Worm (Caenorhabditis elegans) whole organism, early embryonic: ENCODE data around the gene F14F9.8.

Experiments used
- B0310.2 ChIP-seq: sonication (generic microtip); optimal IDR thresholded peaks from 2 replicates; lab custom pipeline; 2016; ENCODE audit warnings: mild to moderate bottlenecking, missing genetic modification characterization, missing compliant biosample characterization
- F13C5.2 ChIP-seq: sonication (generic microtip); optimal IDR thresholded peaks from 2 replicates; lab custom pipeline; 2017; ENCODE audit warnings: mild to moderate bottlenecking, missing genetic modification characterization, inconsistent platforms, missing compliant biosample characterization
- aly-1 ChIP-seq: sonication (generic microtip); optimal IDR thresholded peaks from 2 replicates; lab custom pipeline; 2016; ENCODE audit warnings: missing genetic modification characterization, missing compliant biosample characterization
- ama-1 ChIP-seq: fragments of 150-350 bp; optimal IDR thresholded peaks from 2 replicates; lab custom pipeline; 2014
- ceh-13 ChIP-seq: fragments of 200-800 bp; sonication (Bioruptor generic); optimal IDR thresholded peaks from 2 replicates; lab custom pipeline; 2018; ENCODE audit warnings: mild to moderate bottlenecking, missing genetic modification characterization, missing compliant biosample characterization
- ceh-36 ChIP-seq: sonication (generic microtip); optimal IDR thresholded peaks from 2 replicates; lab custom pipeline; 2016; ENCODE audit warnings: missing genetic modification characterization, inconsistent platforms, missing compliant biosample characterization
- ets-7 ChIP-seq: sonication (generic microtip); optimal IDR thresholded peaks from 2 replicates; lab custom pipeline; 2016; ENCODE audit warnings: missing genotype, missing genetic modification characterization, missing compliant biosample characterization
- flt-1 ChIP-seq: fragments of 200-800 bp; sonication (Bioruptor generic); IDR thresholded peaks from 2 replicates; pipeline ENCODE4 v1.3.6; 2022; ENCODE audit warnings: missing genetic modification characterization, missing compliant biosample characterization
- hmbx-1 ChIP-seq: sonication (generic microtip); optimal IDR thresholded peaks from 2 replicates; lab custom pipeline; 2016; ENCODE audit warnings: mild to moderate bottlenecking, missing genetic modification characterization, missing compliant biosample characterization
- hmg-4 ChIP-seq: fragments of 200-800 bp; sonication (Bioruptor generic); optimal IDR thresholded peaks from 2 replicates; lab custom pipeline; 2018; ENCODE audit warnings: mild to moderate bottlenecking, missing genetic modification characterization, missing compliant biosample characterization
- hnd-1 ChIP-seq: sonication (generic microtip); optimal IDR thresholded peaks from 2 replicates; lab custom pipeline; 2016; ENCODE audit warnings: missing genetic modification characterization, missing compliant biosample characterization
- pes-1 ChIP-seq: fragments of 200-800 bp; sonication (Bioruptor generic); IDR thresholded peaks from 2 replicates; pipeline ENCODE4 v1.3.6; 2022; ENCODE audit warnings: missing genetic modification reagents, missing genetic modification characterization, missing compliant biosample characterization
- scrt-1 ChIP-seq: fragments of 200-800 bp; sonication (Bioruptor generic); IDR thresholded peaks from 2 replicates; pipeline ENCODE4 v1.3.6; 2022; ENCODE audit warnings: missing genetic modification characterization, missing compliant biosample characterization
- sea-1 ChIP-seq: fragments of 200-800 bp; sonication (Bioruptor generic); conservative IDR thresholded peaks from 2 replicates; pipeline ENCODE4 v1.3.6; 2022; ENCODE audit warnings: missing genetic modification characterization, missing compliant biosample characterization
- tbx-11 ChIP-seq: fragments of 200-800 bp; sonication (Bioruptor generic); IDR thresholded peaks from 2 replicates; pipeline ENCODE4 v1.3.6; 2022; ENCODE audit warnings: missing genetic modification characterization, missing compliant biosample characterization
- tbx-37 ChIP-seq: fragments of 200-800 bp; sonication (Bioruptor generic); conservative IDR thresholded peaks from 2 replicates; pipeline ENCODE4 v1.3.6; 2022; ENCODE audit warnings: missing genetic modification reagents, missing genetic modification characterization, missing compliant biosample characterization
- tra-4 ChIP-seq: sonication (generic microtip); optimal IDR thresholded peaks from 2 replicates; lab custom pipeline; 2017; ENCODE audit warnings: missing genetic modification characterization, missing compliant biosample characterization

The F14F9.8 gene

DNA sequence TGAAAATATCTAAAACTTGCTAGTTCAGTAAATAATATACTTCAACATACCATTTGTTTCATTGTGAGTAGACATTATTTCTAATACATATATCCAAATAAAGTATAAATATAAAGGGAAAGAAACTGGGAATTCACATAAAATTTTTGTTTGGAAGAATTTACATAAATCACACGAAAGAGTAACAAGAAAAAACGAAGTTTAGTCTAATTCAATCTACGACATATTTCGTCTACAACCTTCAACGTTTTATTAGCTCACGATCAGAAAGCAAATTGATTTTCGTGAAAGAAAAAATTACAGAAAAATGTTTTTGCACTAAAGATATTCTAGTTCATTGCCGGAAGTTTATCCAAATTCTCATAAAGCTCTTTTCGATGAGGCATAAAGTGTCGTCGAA is 33.1 kb upstream of the F14F9.8 start, which contains the start of gene C04F5.2:
Gene C04F5.2, minus strand, starts transcription at position 101 of the 400 bp plus-strand sequence.
- no peak for TF ChIP-seq hmg-4
- TF ChIP-seq ets-7 (tag; lab: Kevin White, UChicago), result no peak
- TF ChIP-seq F13C5.2, result no peak
- TF ChIP-seq tbx-11 (GFP tag; lab: Robert Waterston, UW), result no peak
- no peak for TF ChIP-seq tra-4 (tag; lab: Kevin White, UChicago)
- TF ChIP-seq pes-1 (GFP tag; lab: Robert Waterston, UW), result no peak
- TF ChIP-seq hmbx-1 (tag; lab: Kevin White, UChicago), result no peak
- no peak for TF ChIP-seq ceh-36
- TF ChIP-seq hnd-1 (tag; lab: Kevin White, UChicago), result no peak
- no peak for TF ChIP-seq scrt-1
- TF ChIP-seq sea-1 (GFP tag; lab: Robert Waterston, UW), result no peak

DNA sequence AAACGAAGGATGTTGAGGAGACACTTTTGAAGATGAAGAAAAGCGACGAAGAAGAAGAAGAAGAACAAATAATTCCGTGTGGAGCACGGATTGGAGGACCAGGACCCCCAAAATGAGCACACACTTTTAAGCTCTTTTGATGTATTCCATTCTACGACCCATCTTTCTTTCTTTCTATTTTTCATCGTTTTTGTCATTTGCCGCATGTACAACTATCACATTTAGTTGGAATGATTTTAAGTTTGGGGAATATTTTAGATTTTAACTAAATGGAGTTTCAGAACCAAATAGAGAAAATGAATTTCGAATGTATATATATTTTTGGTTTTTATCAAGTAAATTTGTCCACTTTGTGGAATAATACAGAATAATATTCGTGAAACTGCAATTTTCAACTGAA is 31.2 kb upstream of the F14F9.8 start, which contains the start of gene unc-46:
Gene unc-46, minus strand, starts transcription at position 101 of the 400 bp plus-strand sequence.
- no peak for TF ChIP-seq tbx-11 (GFP tag; lab: Robert Waterston, UW)
- TF ChIP-seq tra-4 (tag; lab: Kevin White, UChicago), result no peak
- TF ChIP-seq ceh-13 (GFP tag; lab: Kevin White, UChicago), result no peak
- TF ChIP-seq F13C5.2, result no peak
- no peak for TF ChIP-seq flt-1
- no peak for TF ChIP-seq ets-7 (tag; lab: Kevin White, UChicago)
- no peak for TF ChIP-seq hnd-1 (tag; lab: Kevin White, UChicago)
- no peak for TF ChIP-seq hmbx-1 (tag; lab: Kevin White, UChicago)
- no peak for TF ChIP-seq pes-1 (GFP tag; lab: Robert Waterston, UW)
- TF ChIP-seq aly-1 (tag; lab: Kevin White, UChicago), result no peak
- no peak for TF ChIP-seq ceh-36
- no peak for TF ChIP-seq tbx-37 (GFP tag; lab: Robert Waterston, UW)
- TF ChIP-seq B0310.2, result no peak
- no peak for TF ChIP-seq ama-1 (lab: Kevin White, UChicago)
- TF ChIP-seq sea-1 (GFP tag; lab: Robert Waterston, UW), result no peak
- TF ChIP-seq hmg-4, result no peak

DNA sequence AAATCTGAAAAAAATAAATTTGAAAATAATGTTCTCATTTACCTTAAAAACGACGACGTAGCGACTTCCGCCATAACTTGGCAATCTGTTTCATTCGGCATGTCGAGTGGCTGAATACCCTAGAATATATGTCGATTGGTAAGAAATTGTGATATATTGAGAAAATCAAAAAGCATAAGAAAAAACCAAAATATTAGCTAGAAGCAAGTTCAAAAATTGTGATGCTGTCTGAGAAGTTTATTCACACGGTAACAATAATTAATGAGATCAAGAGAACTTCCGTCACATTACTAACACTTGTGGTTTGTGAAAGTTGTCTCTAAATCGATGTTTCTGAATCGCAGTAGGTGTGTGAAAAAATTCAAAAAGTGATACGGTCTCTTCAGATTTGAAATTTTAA is 28.1 kb upstream of the F14F9.8 start, which contains the start of gene srab-1:
Gene srab-1, minus strand, starts transcription at position 101 of the 400 bp plus-strand sequence.
- no peak for TF ChIP-seq aly-1 (tag; lab: Kevin White, UChicago)
- TF ChIP-seq tbx-37 (GFP tag; lab: Robert Waterston, UW), result no peak
- no peak for TF ChIP-seq flt-1
- TF ChIP-seq pes-1 (GFP tag; lab: Robert Waterston, UW), result no peak
- TF ChIP-seq tra-4 (tag; lab: Kevin White, UChicago), result no peak
- TF ChIP-seq hnd-1 (tag; lab: Kevin White, UChicago), result no peak
- no peak for TF ChIP-seq F13C5.2
- no peak for TF ChIP-seq sea-1 (GFP tag; lab: Robert Waterston, UW)
- no peak for TF ChIP-seq B0310.2
- TF ChIP-seq ets-7 (tag; lab: Kevin White, UChicago), result no peak
- TF ChIP-seq hmbx-1 (tag; lab: Kevin White, UChicago), result no peak
- TF ChIP-seq tbx-11 (GFP tag; lab: Robert Waterston, UW), result no peak

DNA sequence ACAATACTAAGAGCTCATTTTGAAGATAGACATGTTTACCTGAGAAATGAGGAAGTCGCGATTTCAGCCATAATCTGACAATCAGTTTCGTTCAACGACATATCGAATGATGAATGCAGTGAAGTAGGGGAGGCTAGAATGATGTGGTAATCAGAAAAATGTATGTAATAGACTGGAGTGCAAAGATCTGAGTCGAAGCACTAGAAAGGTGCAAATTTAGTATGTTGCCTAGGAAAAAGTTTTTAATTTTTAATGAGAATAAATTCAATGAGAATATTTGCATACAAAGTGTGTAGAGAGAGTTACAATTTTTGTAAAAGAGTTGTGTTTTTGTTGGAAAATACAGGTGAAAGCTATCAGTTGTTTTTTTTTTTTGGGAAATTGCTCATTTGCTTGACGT is 25.2 kb upstream of the F14F9.8 start, which contains the start of gene srab-2:
Gene srab-2, minus strand, starts transcription at position 101 of the 400 bp plus-strand sequence.
- no peak for TF ChIP-seq flt-1
- TF ChIP-seq scrt-1, result no peak
- TF ChIP-seq pes-1 (GFP tag; lab: Robert Waterston, UW), result no peak
- TF ChIP-seq ceh-36, result no peak
- TF ChIP-seq aly-1 (tag; lab: Kevin White, UChicago), result no peak
- no peak for TF ChIP-seq hnd-1 (tag; lab: Kevin White, UChicago)

DNA sequence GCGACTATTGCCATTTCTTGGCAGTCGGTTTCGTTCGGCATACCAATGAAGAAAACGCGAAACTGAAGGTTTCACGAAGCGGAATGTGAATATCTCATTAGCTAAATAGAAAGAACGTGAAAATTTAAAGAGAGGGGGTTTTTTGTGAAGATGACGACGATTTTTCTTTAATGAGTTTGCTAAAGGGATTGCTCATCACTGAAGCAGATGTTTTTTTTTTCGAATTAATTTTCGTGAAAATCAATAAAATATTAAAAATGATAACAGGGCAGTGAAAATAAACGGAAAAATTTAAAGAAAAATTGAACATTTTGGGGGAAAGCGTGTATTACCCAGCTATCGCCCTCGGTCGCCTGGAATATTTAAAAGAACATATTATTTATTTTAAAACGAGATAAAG is 22.3 kb upstream of the F14F9.8 start, which contains the start of gene srab-3:
Gene srab-3, minus strand, starts transcription at position 101 of the 400 bp plus-strand sequence.
- TF ChIP-seq aly-1 (tag; lab: Kevin White, UChicago), result no peak
- TF ChIP-seq ceh-36, result no peak
- TF ChIP-seq hmbx-1 (tag; lab: Kevin White, UChicago), result no peak
- TF ChIP-seq ama-1 (lab: Kevin White, UChicago), result no peak
- TF ChIP-seq F13C5.2, result no peak
- TF ChIP-seq tbx-37 (GFP tag; lab: Robert Waterston, UW), result no peak
- TF ChIP-seq scrt-1, result no peak
- no peak for TF ChIP-seq hmg-4
- no peak for TF ChIP-seq tbx-11 (GFP tag; lab: Robert Waterston, UW)
- TF ChIP-seq tra-4 (tag; lab: Kevin White, UChicago), result no peak
- TF ChIP-seq sea-1 (GFP tag; lab: Robert Waterston, UW), result no peak

DNA sequence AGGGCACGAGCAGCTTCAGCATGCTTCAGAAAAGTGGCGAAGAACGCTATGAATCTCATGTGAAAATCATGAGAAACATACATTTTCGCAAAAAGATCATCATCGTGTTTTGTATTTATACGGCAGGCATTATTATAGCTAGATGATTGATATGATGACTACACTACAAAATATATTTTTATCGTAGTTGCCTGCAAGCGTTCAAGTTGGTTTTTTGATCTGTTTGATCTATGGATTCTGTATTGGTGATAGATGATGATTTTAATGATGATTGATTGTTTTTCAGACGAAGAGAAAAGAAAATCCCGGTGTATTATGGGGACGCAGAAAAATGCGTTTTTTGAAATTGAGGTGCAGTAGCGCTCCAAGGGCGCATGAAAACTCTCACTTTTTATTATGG is 19.4 kb upstream of the F14F9.8 start, which contains the start of gene ugt-63:
Gene ugt-63, minus strand, starts transcription at position 89 of the 400 bp plus-strand sequence.
- TF ChIP-seq tra-4 (tag; lab: Kevin White, UChicago) (no peak), aly-1 (tag; lab: Kevin White, UChicago) (no peak), hmbx-1 (tag; lab: Kevin White, UChicago) (no peak), B0310.2 (no peak)

DNA sequence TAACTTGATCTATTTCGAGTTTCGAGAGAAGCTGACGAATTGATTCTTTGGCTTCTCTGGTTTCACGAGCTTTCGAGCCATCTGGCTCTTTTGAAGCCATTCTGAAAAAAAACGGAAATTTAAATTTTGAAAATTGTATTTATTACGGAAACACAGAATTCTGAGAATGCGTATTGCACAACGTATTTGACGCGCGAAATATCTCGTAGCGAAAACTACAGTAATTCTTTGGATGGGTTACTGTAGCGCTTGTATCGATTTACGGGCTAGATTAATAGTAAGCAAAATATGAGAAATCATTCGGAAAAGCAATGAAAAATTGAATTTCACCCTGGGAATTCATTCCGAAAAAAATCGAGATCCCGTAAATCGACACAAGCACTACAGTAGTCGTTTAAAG is 16.5 kb upstream of the F14F9.8 start, which contains the start of gene C04F5.8:
Gene C04F5.8, minus strand, starts transcription at position 101 of the 400 bp plus-strand sequence.
- no peak for TF ChIP-seq tra-4 (tag; lab: Kevin White, UChicago)
- TF ChIP-seq B0310.2, result no peak
- TF ChIP-seq hnd-1 (tag; lab: Kevin White, UChicago), result no peak
- TF ChIP-seq sea-1 (GFP tag; lab: Robert Waterston, UW), result no peak
- TF ChIP-seq ama-1 (lab: Kevin White, UChicago), result no peak
- TF ChIP-seq ceh-36, result no peak
- no peak for TF ChIP-seq tbx-11 (GFP tag; lab: Robert Waterston, UW)
- no peak for TF ChIP-seq pes-1 (GFP tag; lab: Robert Waterston, UW)
- TF ChIP-seq ceh-13 (GFP tag; lab: Kevin White, UChicago), result no peak
- no peak for TF ChIP-seq ets-7 (tag; lab: Kevin White, UChicago)
- no peak for TF ChIP-seq aly-1 (tag; lab: Kevin White, UChicago)
- TF ChIP-seq F13C5.2, result no peak
- TF ChIP-seq tbx-37 (GFP tag; lab: Robert Waterston, UW), result no peak
- TF ChIP-seq hmbx-1 (tag; lab: Kevin White, UChicago), result no peak
- TF ChIP-seq scrt-1, result no peak
